Worm (Caenorhabditis elegans) whole organism, young adult: ENCODE measurements around the gene F13D12.3.
A peak's percentile ranks its signal among the peaks of the same experiment; 100 is the strongest.

Experiments
- egrh-3 ChIP-seq: fragments of 200-800 bp; sonication (Bioruptor generic); IDR thresholded peaks from 2 replicates; pipeline ENCODE4 v1.3.6; 2022; ENCODE audit warnings: missing genetic modification reagents, missing genetic modification characterization, missing compliant biosample characterization
- nhr-80 ChIP-seq: sonication (generic microtip); optimal IDR thresholded peaks from 2 replicates; lab custom pipeline; 2016; ENCODE audit warnings: missing genetic modification characterization, missing compliant biosample characterization

- TF ChIP-seq egrh-3 (GFP tag; lab: Robert Waterston, UW) (0 out of 2 replicates have a peak, but pooled peaks have one; percentile 9), nhr-80 (peak; percentile 20)
Observed at ce11 chrII:11695161-11695944, 24.8 kb upstream of the F13D12.3 start, which contains the start of gene tars-1.
